Fruit fly (Drosophila melanogaster) whole organism, embryonic: ENCODE data around the gene dikar.

ENCODE experiments used
- C15 ChIP-seq: fragments of 200-800 bp; sonication (Bioruptor generic); IDR thresholded peaks from 3 replicates; pipeline ENCODE4 v1.3.6; 2022; ENCODE audit warnings: missing biosample characterization, missing genetic modification characterization
- CG1024 ChIP-seq: fragments of 200-800 bp; sonication (Bioruptor generic); IDR thresholded peaks from 2 replicates; pipeline ENCODE4 v1.3.6; 2022; ENCODE audit warnings: missing biosample characterization, missing genetic modification characterization
- CG12104 ChIP-seq: fragments of 200-800 bp; sonication (Bioruptor generic); optimal IDR thresholded peaks from 3 replicates; lab custom pipeline; 2016; ENCODE audit warnings: missing biosample characterization, missing genetic modification characterization
- CG1233 ChIP-seq: fragments of 200-800 bp; sonication (Bioruptor generic); optimal IDR thresholded peaks from 4 replicates; lab custom pipeline; 2018; ENCODE audit warnings: missing biosample characterization, mild to moderate bottlenecking, missing genetic modification characterization
- CG12391 ChIP-seq: fragments of 200-800 bp; sonication (Bioruptor generic); optimal IDR thresholded peaks from 3 replicates; lab custom pipeline; 2018; ENCODE audit warnings: missing biosample characterization, mild to moderate bottlenecking, missing genetic modification characterization, moderate library complexity
- CG15269 ChIP-seq: fragments of 200-800 bp; sonication (Bioruptor generic); optimal IDR thresholded peaks from 2 replicates; lab custom pipeline; 2018; ENCODE audit warnings: missing biosample characterization, mild to moderate bottlenecking, missing genetic modification characterization, moderate library complexity
- CG16863 ChIP-seq: fragments of 200-800 bp; sonication (Bioruptor generic); optimal IDR thresholded peaks from 3 replicates; lab custom pipeline; 2016; ENCODE audit warnings: missing biosample characterization, missing genetic modification characterization
- CG17912 ChIP-seq: fragments of 200-800 bp; sonication (Bioruptor generic); optimal IDR thresholded peaks from 2 replicates; lab custom pipeline; 2018; ENCODE audit warnings: missing biosample characterization, mild to moderate bottlenecking, missing genetic modification characterization
- CG2889 ChIP-seq: fragments of 200-800 bp; sonication (Bioruptor generic); IDR thresholded peaks from 3 replicates; pipeline ENCODE4 v1.3.6; 2022; ENCODE audit warnings: missing biosample characterization, missing genetic modification characterization
- CG31441 ChIP-seq: fragments of 200-800 bp; sonication (Bioruptor generic); IDR thresholded peaks from 2 replicates; pipeline ENCODE4 v1.3.6; 2022; ENCODE audit warnings: missing biosample characterization, missing genetic modification characterization
- CG33557 ChIP-seq: fragments of 200-800 bp; sonication (Bioruptor generic); optimal IDR thresholded peaks from 2 replicates; lab custom pipeline; 2019; ENCODE audit warnings: missing biosample characterization, mild to moderate bottlenecking, missing genetic modification characterization, moderate library complexity
- CG4617 ChIP-seq: fragments of 200-800 bp; sonication (Bioruptor generic); optimal IDR thresholded peaks from 3 replicates; lab custom pipeline; 2016; ENCODE audit warnings: missing biosample characterization, missing genetic modification characterization, borderline replicate concordance
- CG4730 ChIP-seq: fragments of 200-800 bp; sonication (Bioruptor generic); IDR thresholded peaks from 2 replicates; pipeline ENCODE4 v1.3.6; 2022; ENCODE audit warnings: missing biosample characterization, missing genetic modification characterization
- CG6272 ChIP-seq: fragments of 200-800 bp; sonication (Bioruptor generic); IDR thresholded peaks from 2 replicates; pipeline ENCODE4 v1.3.6; 2022; ENCODE audit warnings: missing biosample characterization, missing genetic modification characterization
- CG7963 ChIP-seq: fragments of 200-800 bp; sonication (Bioruptor generic); IDR thresholded peaks from 3 replicates; pipeline ENCODE4 v1.3.6; 2022; ENCODE audit warnings: missing biosample characterization, missing genetic modification characterization; ENCODE audit not compliant: partially characterized antibody
- CG9797 ChIP-seq: fragments of 200-800 bp; sonication (Bioruptor generic); optimal IDR thresholded peaks from 3 replicates; lab custom pipeline; 2018; ENCODE audit warnings: missing biosample characterization, mild to moderate bottlenecking, missing genetic modification characterization
- Dbx ChIP-seq: fragments of 200-800 bp; sonication (Bioruptor generic); IDR thresholded peaks from 3 replicates; pipeline ENCODE4 v1.3.6; 2022; ENCODE audit warnings: missing biosample characterization, missing genetic modification characterization
- Deaf1 ChIP-seq: fragments of 200-800 bp; optimal IDR thresholded peaks from 3 replicates; lab custom pipeline; 2019; ENCODE audit warnings: missing biosample characterization, mild to moderate bottlenecking, missing genetic modification characterization, moderate library complexity
- Dp ChIP-seq: fragments of 200-800 bp; sonication (Bioruptor generic); optimal IDR thresholded peaks from 2 replicates; lab custom pipeline; 2018; ENCODE audit warnings: missing biosample characterization, mild to moderate bottlenecking, missing genetic modification characterization, moderate library complexity
- Drgx ChIP-seq: fragments of 200-800 bp; sonication (Bioruptor generic); IDR thresholded peaks from 2 replicates; pipeline ENCODE4 v1.3.6; 2022; ENCODE audit warnings: missing biosample characterization, missing genetic modification characterization
- Ets97D ChIP-seq: fragments of 200-800 bp; sonication (Bioruptor generic); optimal IDR thresholded peaks from 3 replicates; lab custom pipeline; 2016; ENCODE audit warnings: missing biosample characterization, missing genetic modification characterization
- HLH4C ChIP-seq: fragments of 200-800 bp; sonication (Bioruptor generic); IDR thresholded peaks from 3 replicates; pipeline ENCODE4 v1.3.6; 2022; ENCODE audit warnings: missing biosample characterization, missing genetic modification characterization; ENCODE audit not compliant: partially characterized antibody
- Hr51 ChIP-seq, 2 experiments: fragments of 200-800 bp; sonication (Bioruptor generic); optimal IDR thresholded peaks; 2 replicates in 1 of 2; 3 replicates in 1 of 2; lab custom pipeline; 2016 to 2018; ENCODE audit warnings: missing biosample characterization in 2 of 2, missing genetic modification characterization in 2 of 2, mild to moderate bottlenecking in 1 of 2, moderate library complexity in 1 of 2
- Max ChIP-seq: fragments of 200-800 bp; sonication (Bioruptor generic); optimal IDR thresholded peaks from 2 replicates; lab custom pipeline; 2016; ENCODE audit warnings: missing biosample characterization, mild to moderate bottlenecking, missing genetic modification characterization
- PHDP ChIP-seq: fragments of 200-800 bp; sonication (Bioruptor generic); optimal IDR thresholded peaks from 3 replicates; lab custom pipeline; 2018; ENCODE audit warnings: missing biosample characterization, mild to moderate bottlenecking, missing genetic modification characterization, moderate library complexity
- Usf ChIP-seq: fragments of 200-800 bp; sonication (Bioruptor generic); optimal IDR thresholded peaks from 2 replicates; lab custom pipeline; 2017; ENCODE audit warnings: missing genotype, missing biosample characterization, missing genetic modification characterization
- Vsx1 ChIP-seq: fragments of 200-800 bp; sonication (Bioruptor generic); optimal IDR thresholded peaks from 2 replicates; lab custom pipeline; 2017; ENCODE audit warnings: missing biosample characterization, mild to moderate bottlenecking, missing genetic modification characterization, missing genetic modification reagents
- al ChIP-seq: fragments of 200-800 bp; sonication (Bioruptor generic); IDR thresholded peaks from 2 replicates; pipeline ENCODE4 v1.3.6; 2022; ENCODE audit warnings: missing biosample characterization, missing genetic modification characterization
- aop ChIP-seq: fragments of 200-800 bp; sonication (Bioruptor generic); IDR thresholded peaks from 2 replicates; pipeline ENCODE4 v1.3.6; 2022; ENCODE audit warnings: missing biosample characterization, missing genetic modification characterization
- ash1 ChIP-seq: fragments of 200-800 bp; sonication (Bioruptor generic); optimal IDR thresholded peaks from 2 replicates; lab custom pipeline; 2018; ENCODE audit warnings: missing biosample characterization, mild to moderate bottlenecking, missing genetic modification characterization
- bowl ChIP-seq: fragments of 200-800 bp; sonication (Bioruptor generic); IDR thresholded peaks from 2 replicates; pipeline ENCODE4 v1.3.6; 2022; ENCODE audit warnings: missing biosample characterization, missing genetic modification characterization
- fd3F ChIP-seq: fragments of 200-800 bp; sonication (Bioruptor generic); optimal IDR thresholded peaks from 2 replicates; lab custom pipeline; 2018; ENCODE audit warnings: missing biosample characterization, mild to moderate bottlenecking, missing genetic modification characterization, moderate library complexity
- fru ChIP-seq: fragments of >200 bp; optimal IDR thresholded peaks from 2 replicates; lab custom pipeline; 2017
- grau ChIP-seq: fragments of 200-800 bp; optimal IDR thresholded peaks from 3 replicates; lab custom pipeline; 2019; ENCODE audit warnings: missing biosample characterization, mild to moderate bottlenecking, missing genetic modification characterization, moderate library complexity
- ken ChIP-seq: fragments of 200-800 bp; sonication (Bioruptor generic); IDR thresholded peaks from 3 replicates; pipeline ENCODE4 v1.3.6; 2022; ENCODE audit warnings: missing biosample characterization, missing genetic modification characterization
- lola ChIP-seq, 3 experiments: fragments of >200 bp in 2 of 3; fragments of 200-800 bp in 1 of 3; sonication (Bioruptor generic) in 1 of 3; optimal IDR thresholded peaks; 2 replicates each; lab custom pipeline; 2017 to 2019; ENCODE audit warnings: missing biosample characterization in 3 of 3, missing genetic modification characterization in 3 of 3, mild to moderate bottlenecking in 1 of 3, moderate library complexity in 1 of 3
- lov ChIP-seq, 2 experiments: fragments of 200-800 bp in 1 of 2; fragments of >200 bp in 1 of 2; sonication (Bioruptor generic) in 1 of 2; IDR thresholded peaks in 1 of 2; optimal IDR thresholded peaks in 1 of 2; 2 replicates in 1 of 2; 3 replicates in 1 of 2; pipeline versions ENCODE4 v1.3.6 to Lab custom; 2017 to 2022; ENCODE audit warnings: missing biosample characterization in 1 of 2, missing genetic modification characterization in 1 of 2
- nmo ChIP-seq: fragments of 200-800 bp; sonication (Bioruptor generic); optimal IDR thresholded peaks from 2 replicates; lab custom pipeline; 2018; ENCODE audit warnings: missing biosample characterization, mild to moderate bottlenecking, missing genetic modification characterization, moderate library complexity
- oc ChIP-seq: fragments of 200-800 bp; sonication (Bioruptor generic); optimal IDR thresholded peaks from 2 replicates; lab custom pipeline; 2018; ENCODE audit warnings: missing biosample characterization, mild to moderate bottlenecking, missing genetic modification characterization, moderate library complexity
- onecut ChIP-seq: fragments of 200-800 bp; sonication (Bioruptor generic); IDR thresholded peaks from 2 replicates; pipeline ENCODE4 v1.3.6; 2022; ENCODE audit warnings: missing biosample characterization, missing genetic modification characterization
- otp ChIP-seq: fragments of 200-800 bp; sonication (Bioruptor generic); IDR thresholded peaks from 3 replicates; pipeline ENCODE4, ENCODE4 v1.3.6; 2022; ENCODE audit warnings: missing biosample characterization, missing genetic modification characterization
- pb ChIP-seq: fragments of 200-800 bp; sonication (Bioruptor generic); optimal IDR thresholded peaks from 3 replicates; lab custom pipeline; 2016; ENCODE audit warnings: missing biosample characterization, missing genetic modification characterization
- ranshi ChIP-seq: fragments of 200-800 bp; sonication (Bioruptor generic); IDR thresholded peaks from 2 replicates; pipeline ENCODE4 v1.3.6; 2022; ENCODE audit warnings: missing biosample characterization, missing genetic modification characterization
- run ChIP-seq: fragments of 200-800 bp; sonication (Bioruptor generic); optimal IDR thresholded peaks from 3 replicates; lab custom pipeline; 2018; ENCODE audit warnings: missing biosample characterization, mild to moderate bottlenecking, missing genetic modification characterization
- sens-2 ChIP-seq: fragments of 200-800 bp; sonication (Bioruptor generic); IDR thresholded peaks from 2 replicates; pipeline ENCODE4 v1.3.6; 2022; ENCODE audit warnings: missing biosample characterization, missing genetic modification characterization
- sim ChIP-seq: fragments of 200-800 bp; sonication (Bioruptor generic); IDR thresholded peaks from 2 replicates; pipeline ENCODE4 v1.3.6; 2022; ENCODE audit warnings: missing biosample characterization, missing genetic modification characterization
- wek ChIP-seq: fragments of 200-800 bp; sonication (Bioruptor generic); optimal IDR thresholded peaks from 3 replicates; lab custom pipeline; 2018; ENCODE audit warnings: missing biosample characterization, mild to moderate bottlenecking, missing genetic modification characterization, moderate library complexity
- z ChIP-seq: fragments of 200-800 bp; sonication (Bioruptor generic); IDR thresholded peaks from 3 replicates; pipeline ENCODE4 v1.3.6; 2022; ENCODE audit warnings: missing biosample characterization, missing genetic modification characterization
- zen2 ChIP-seq: fragments of 200-800 bp; sonication (Bioruptor generic); IDR thresholded peaks from 3 replicates; pipeline ENCODE4 v1.3.6; 2022; ENCODE audit warnings: missing biosample characterization, missing genetic modification characterization; ENCODE audit not compliant: partially characterized antibody

dikar gene

DNA sequence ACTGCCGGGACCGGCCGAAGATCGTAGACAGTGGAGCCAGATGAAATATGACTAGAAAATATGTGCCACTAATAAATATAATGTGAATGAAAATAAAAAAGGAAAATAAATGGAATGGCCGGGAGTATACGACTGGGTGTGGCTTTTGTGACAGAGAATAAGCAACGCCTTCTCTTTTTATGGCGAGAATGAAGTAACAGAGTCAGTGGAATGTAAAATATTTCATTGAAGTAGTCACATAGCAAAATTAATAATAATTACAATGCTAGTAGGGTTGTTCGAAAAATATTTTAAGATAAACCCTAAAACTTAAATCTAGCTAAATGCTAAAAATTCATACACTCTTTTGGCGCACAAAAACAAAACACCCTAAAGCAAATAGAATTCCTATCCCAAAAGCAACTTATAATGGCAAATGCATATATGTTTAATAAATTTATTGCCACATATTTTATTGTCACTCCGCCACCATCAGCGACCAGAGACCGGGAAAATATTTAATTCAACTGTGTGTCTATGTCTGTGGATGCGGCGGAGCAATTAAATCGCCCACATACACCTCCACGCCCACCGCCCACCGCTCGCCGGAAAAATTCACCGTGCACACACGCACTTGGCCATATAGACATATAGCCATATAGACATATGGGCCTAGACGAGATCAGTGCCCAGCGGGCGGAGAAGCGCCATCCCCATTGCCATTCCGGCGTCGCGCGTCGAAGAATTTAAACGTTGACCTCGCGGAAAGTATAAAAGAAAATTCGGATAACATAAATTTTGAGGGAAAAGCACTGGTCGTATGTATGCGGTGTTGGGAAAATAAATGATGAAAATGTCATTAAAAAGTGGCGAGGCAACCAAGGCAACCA, 36.0 kb downstream of the dikar start (continued):
- TF ChIP-seq CG33557 (GFP tag; lab: Kevin White, UChicago) (no peak), lov (optimal IDR thresholded peaks at IDR 0.05; lab: Kevin White, UChicago) (no peak), lov (GFP tag; IDR thresholded peaks at IDR 0.05; lab: Robert Waterston, UW) (no peak), run (no peak), C15 (GFP tag; lab: Robert Waterston, UW) (no peak), CG1233 (no peak), pb (GFP tag; lab: Kevin White, UChicago) (no peak), ash1 (GFP tag; lab: Kevin White, UChicago) (no peak), fd3F (no peak), fru (lab: Kevin White, UChicago) (no peak), PHDP (tag; lab: Kevin White, UChicago) (no peak), HLH4C (GFP tag; lab: Robert Waterston, UW) (no peak), Drgx (GFP tag; lab: Robert Waterston, UW) (no peak), Ets97D (no peak), z (no peak), sim (GFP tag; lab: Robert Waterston, UW) (no peak), CG12391 (tag; lab: Kevin White, UChicago) (no peak), CG7963 (GFP tag; lab: Robert Waterston, UW) (no peak), CG15269 (tag; lab: Kevin White, UChicago) (peak; percentile 35), Max (GFP tag; lab: Kevin White, UChicago) (no peak), CG2889 (GFP tag; lab: Robert Waterston, UW) (no peak), aop (GFP tag; lab: Robert Waterston, UW) (no peak), Hr51 (GFP tag; optimal IDR thresholded peaks at IDR 0.05; lab: Kevin White, UChicago) (peak in 1 of 2 experiments; percentile 43), otp (no peak), ken (GFP tag; lab: Robert Waterston, UW) (no peak), nmo (no peak), oc (tag; lab: Kevin White, UChicago) (no peak), CG16863 (GFP tag; lab: Kevin White, UChicago) (no peak), CG17912 (GFP tag; lab: Kevin White, UChicago) (no peak), CG9797 (no peak), sens-2 (GFP tag; lab: Robert Waterston, UW) (no peak), CG4617 (no peak), al (GFP tag; lab: Robert Waterston, UW) (0 out of 2 replicates have a peak, but pooled peaks have one; percentile 20), ranshi (GFP tag; lab: Robert Waterston, UW) (peak; percentile 34; the same call in 1 of the 2 replicates), Dbx (GFP tag; lab: Robert Waterston, UW) (0 out of 3 replicates have a peak, but pooled peaks have one; percentile 13), wek (GFP tag; lab: Kevin White, UChicago) (no peak), CG31441 (GFP tag; lab: Robert Waterston, UW) (no peak), bowl (no peak), CG1024 (GFP tag; lab: Robert Waterston, UW) (no peak), Dp (GFP tag; lab: Kevin White, UChicago) (no peak), Usf (no peak), CG6272 (GFP tag; lab: Robert Waterston, UW) (no peak), lola (GFP tag; optimal IDR thresholded peaks at IDR 0.05; lab: Kevin White, UChicago) (no peak), onecut (GFP tag; lab: Robert Waterston, UW) (no peak), grau (tag; lab: Kevin White, UChicago) (peak; percentile 34), Vsx1 (GFP tag; lab: Kevin White, UChicago) (no peak), CG12104 (GFP tag; lab: Kevin White, UChicago) (no peak), CG4730 (GFP tag; lab: Robert Waterston, UW) (no peak), Deaf1 (tag; lab: Kevin White, UChicago) (no peak), zen2 (GFP tag; lab: Robert Waterston, UW) (no peak)
